Worm (Caenorhabditis elegans) whole organism, mixed stage, embryonic: ENCODE results near the gene cul-5.

ENCODE experiments used
- elt-3 ChIP-seq: fragments of 150-350 bp; optimal IDR thresholded peaks from 2 replicates; lab custom pipeline; 2014; ENCODE audit warnings: missing biosample characterization, missing genetic modification characterization
- mab-5 ChIP-seq: fragments of 150-350 bp; optimal IDR thresholded peaks from 2 replicates; lab custom pipeline; 2014; ENCODE audit warnings: missing biosample characterization, missing genetic modification characterization
- mep-1 ChIP-seq: fragments of 150-350 bp; optimal IDR thresholded peaks from 2 replicates; lab custom pipeline; 2017; ENCODE audit warnings: missing biosample characterization, missing genetic modification reagents, missing genetic modification characterization, inconsistent platforms
- nhr-12 ChIP-seq: fragments of 150-350 bp; optimal IDR thresholded peaks from 2 replicates; lab custom pipeline; 2014; ENCODE audit warnings: missing biosample characterization, missing genetic modification characterization
- nhr-237 ChIP-seq: fragments of 150-350 bp; optimal IDR thresholded peaks from 2 replicates; lab custom pipeline; 2014; ENCODE audit warnings: missing biosample characterization, missing genetic modification characterization
- nhr-28 ChIP-seq: fragments of 150-350 bp; optimal IDR thresholded peaks from 2 replicates; lab custom pipeline; 2014; ENCODE audit warnings: missing biosample characterization, missing genetic modification characterization
- snpc-4 ChIP-seq: fragments of 150-350 bp; optimal IDR thresholded peaks from 2 replicates; lab custom pipeline; 2014; ENCODE audit warnings: missing biosample characterization, missing genetic modification characterization
- unc-62 ChIP-seq: fragments of 150-350 bp; optimal IDR thresholded peaks from 2 replicates; lab custom pipeline; 2014; ENCODE audit warnings: missing biosample characterization, missing genetic modification reagents, missing genetic modification characterization

DNA sequence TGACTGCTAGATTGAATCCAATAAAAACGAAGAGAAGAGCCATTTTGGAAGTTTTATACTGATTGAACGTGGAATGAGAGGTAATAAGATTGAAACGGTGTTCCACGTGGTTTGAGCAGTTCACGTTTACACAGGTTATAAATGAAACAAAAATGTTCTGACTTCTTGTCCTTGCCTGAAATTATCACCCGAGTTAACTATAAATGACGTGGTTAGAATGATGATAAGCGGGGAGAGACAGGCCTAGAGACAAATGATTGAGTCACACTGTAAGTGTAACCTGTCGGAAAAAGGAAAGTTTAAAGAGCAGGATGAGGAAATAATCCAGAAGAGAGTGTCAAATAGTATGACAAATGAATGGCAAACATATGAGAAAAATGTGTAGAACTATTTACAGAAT, 18.4 kb upstream of the cul-5 start, which contains the start of gene C51E3.10:
- TF ChIP-seq nhr-28 (tag; lab: Kevin White, UChicago) (no peak), unc-62 (no peak), snpc-4 (tag; lab: Kevin White, UChicago) (no peak), mep-1 (no peak), mab-5 (tag; lab: Kevin White, UChicago) (no peak), nhr-237 (no peak), elt-3 (tag; lab: Kevin White, UChicago) (no peak), nhr-12 (tag; lab: Kevin White, UChicago) (no peak)
